Fruit fly (Drosophila melanogaster) whole organism, embryonic: Measurements from ENCODE around the gene CG43610.

ENCODE experiments used
- BEAF-32 ChIP-seq: fragments of 200-800 bp; sonication (Bioruptor generic); optimal IDR thresholded peaks from 3 replicates; lab custom pipeline; 2017; ENCODE audit warnings: missing biosample characterization, missing genetic modification characterization, mild to moderate bottlenecking, moderate library complexity, missing genetic modification reagents
- Bgb ChIP-seq: fragments of 200-800 bp; sonication (Bioruptor generic); IDR thresholded peaks from 2 replicates; pipeline ENCODE4 v1.3.6; 2022; ENCODE audit warnings: missing biosample characterization, missing genetic modification characterization; ENCODE audit not compliant: partially characterized antibody
- CG12659 ChIP-seq: fragments of 200-800 bp; sonication (Bioruptor generic); optimal IDR thresholded peaks from 3 replicates; lab custom pipeline; 2017; ENCODE audit warnings: mild to moderate bottlenecking, missing biosample characterization, missing genetic modification reagents, missing genetic modification characterization
- CG14667 ChIP-seq: fragments of 200-800 bp; sonication (Bioruptor generic); IDR thresholded peaks from 2 replicates; pipeline ENCODE4 v1.3.6; 2022; ENCODE audit warnings: missing biosample characterization, missing genetic modification characterization
- CG17328 ChIP-seq: fragments of 200-800 bp; sonication (Bioruptor generic); IDR thresholded peaks from 2 replicates; pipeline ENCODE4 v1.3.6; 2022; ENCODE audit warnings: missing biosample characterization, missing genetic modification characterization
- CG1832 ChIP-seq: fragments of 200-800 bp; sonication (Bioruptor generic); optimal IDR thresholded peaks from 2 replicates; lab custom pipeline; 2017; ENCODE audit warnings: missing biosample characterization, mild to moderate bottlenecking, missing genetic modification characterization, inconsistent platforms
- CG2116 ChIP-seq: fragments of 200-800 bp; sonication (Bioruptor generic); optimal IDR thresholded peaks from 3 replicates; lab custom pipeline; 2018; ENCODE audit warnings: missing biosample characterization, mild to moderate bottlenecking, missing genetic modification characterization
- CG30020 ChIP-seq: fragments of 200-800 bp; optimal IDR thresholded peaks from 2 replicates; lab custom pipeline; 2019; ENCODE audit warnings: missing biosample characterization, mild to moderate bottlenecking, missing genetic modification characterization, moderate library complexity
- CG3281 ChIP-seq: fragments of 200-800 bp; sonication (Bioruptor generic); optimal IDR thresholded peaks from 3 replicates; lab custom pipeline; 2017; ENCODE audit warnings: missing biosample characterization, mild to moderate bottlenecking, missing genetic modification characterization
- CG3847 ChIP-seq: fragments of 200-800 bp; sonication (Bioruptor generic); IDR thresholded peaks from 2 replicates; pipeline ENCODE4 v1.3.6; 2022; ENCODE audit warnings: missing biosample characterization, missing genetic modification characterization
- CG4360 ChIP-seq: fragments of 200-800 bp; sonication (Bioruptor generic); IDR thresholded peaks from 2 replicates; pipeline ENCODE4 v1.3.6; 2022; ENCODE audit warnings: missing biosample characterization, missing genetic modification characterization
- CG5245 ChIP-seq: fragments of 200-800 bp; sonication (Bioruptor generic); optimal IDR thresholded peaks from 3 replicates; lab custom pipeline; 2016; ENCODE audit warnings: missing biosample characterization, missing genetic modification characterization
- CG7357 ChIP-seq: fragments of 200-800 bp; sonication (Bioruptor generic); IDR thresholded peaks from 3 replicates; pipeline ENCODE4 v1.3.6; 2022; ENCODE audit warnings: missing biosample characterization, missing genetic modification characterization
- CG7745 ChIP-seq: fragments of 200-800 bp; sonication (Bioruptor generic); optimal IDR thresholded peaks from 2 replicates; lab custom pipeline; 2018; ENCODE audit warnings: missing biosample characterization, mild to moderate bottlenecking, missing genetic modification characterization, moderate library complexity
- CG8290 ChIP-seq, 3 experiments: fragments of 200-800 bp; sonication (Bioruptor generic); optimal IDR thresholded peaks; 2 replicates each; lab custom pipeline; 2016 to 2019; ENCODE audit warnings: missing biosample characterization in 3 of 3, missing genetic modification characterization in 3 of 3, mild to moderate bottlenecking in 2 of 3, moderate library complexity in 1 of 3
- CG9727 ChIP-seq: fragments of 200-800 bp; sonication (Bioruptor generic); optimal IDR thresholded peaks from 3 replicates; lab custom pipeline; 2017; ENCODE audit warnings: missing biosample characterization, mild to moderate bottlenecking, missing genetic modification characterization
- CG9932 ChIP-seq: fragments of 200-800 bp; sonication (Bioruptor generic); IDR thresholded peaks from 2 replicates; pipeline ENCODE4 v1.3.6; 2022; ENCODE audit warnings: missing biosample characterization, missing genetic modification characterization
- CHES-1-like ChIP-seq: fragments of 200-800 bp; sonication (Bioruptor generic); optimal IDR thresholded peaks from 2 replicates; lab custom pipeline; 2016; ENCODE audit warnings: missing biosample characterization, missing genetic modification characterization
- Ets65A ChIP-seq: fragments of 200-800 bp; sonication (Bioruptor generic); peaks from one replicate; lab custom pipeline; 2016; ENCODE audit warnings: missing biosample characterization, missing genetic modification characterization
- Fer1 ChIP-seq: fragments of 200-800 bp; sonication (Bioruptor generic); optimal IDR thresholded peaks from 2 replicates; lab custom pipeline; 2017; ENCODE audit warnings: missing biosample characterization, mild to moderate bottlenecking, missing genetic modification characterization
- Fer3 ChIP-seq: fragments of 200-800 bp; sonication (Bioruptor generic); optimal IDR thresholded peaks from 2 replicates; lab custom pipeline; 2018; ENCODE audit warnings: missing biosample characterization, mild to moderate bottlenecking, missing genetic modification characterization, moderate library complexity
- HLH54F ChIP-seq: fragments of 200-800 bp; sonication (Bioruptor generic); optimal IDR thresholded peaks from 3 replicates; lab custom pipeline; 2016; ENCODE audit warnings: missing biosample characterization, missing genetic modification characterization
- HLHmδ ChIP-seq: fragments of 200-800 bp; sonication (Bioruptor generic); optimal IDR thresholded peaks from 2 replicates; lab custom pipeline; 2018; ENCODE audit warnings: missing biosample characterization, mild to moderate bottlenecking, missing genetic modification characterization, moderate library complexity
- Kr ChIP-seq: fragments of 200-800 bp; sonication (Bioruptor generic); optimal IDR thresholded peaks from 2 replicates; lab custom pipeline; 2017; ENCODE audit warnings: missing biosample characterization, mild to moderate bottlenecking, missing genetic modification characterization
- Optix ChIP-seq: fragments of 200-800 bp; sonication (Bioruptor generic); IDR thresholded peaks from 3 replicates; pipeline ENCODE4 v1.3.6; 2022; ENCODE audit warnings: missing biosample characterization, missing genetic modification characterization
- Ptx1 ChIP-seq: fragments of 200-800 bp; sonication (Bioruptor generic); IDR thresholded peaks from 2 replicates; pipeline ENCODE4 v1.3.6; 2022; ENCODE audit warnings: missing biosample characterization, missing genetic modification characterization
- Usf ChIP-seq: fragments of 200-800 bp; sonication (Bioruptor generic); optimal IDR thresholded peaks from 2 replicates; lab custom pipeline; 2017; ENCODE audit warnings: missing genotype, missing biosample characterization, missing genetic modification characterization
- Vsx1 ChIP-seq: fragments of 200-800 bp; sonication (Bioruptor generic); optimal IDR thresholded peaks from 2 replicates; lab custom pipeline; 2017; ENCODE audit warnings: missing biosample characterization, mild to moderate bottlenecking, missing genetic modification characterization, missing genetic modification reagents
- al ChIP-seq: fragments of 200-800 bp; sonication (Bioruptor generic); IDR thresholded peaks from 2 replicates; pipeline ENCODE4 v1.3.6; 2022; ENCODE audit warnings: missing biosample characterization, missing genetic modification characterization
- ap ChIP-seq: fragments of 200-800 bp; sonication (Bioruptor generic); IDR thresholded peaks from 2 replicates; pipeline ENCODE4 v1.3.6; 2022; ENCODE audit warnings: missing biosample characterization, missing genetic modification characterization
- chm ChIP-seq: fragments of 200-800 bp; sonication (Bioruptor generic); IDR thresholded peaks from 2 replicates; pipeline ENCODE4 v1.3.6; 2022; ENCODE audit warnings: missing biosample characterization, missing genetic modification characterization
- crc ChIP-seq: fragments of 200-800 bp; sonication (Bioruptor generic); optimal IDR thresholded peaks from 2 replicates; lab custom pipeline; 2016; ENCODE audit warnings: missing biosample characterization, missing genetic modification characterization
- crp ChIP-seq, 2 experiments: fragments of 200-800 bp; sonication (Bioruptor generic); optimal IDR thresholded peaks; 2 replicates in 1 of 2; 3 replicates in 1 of 2; lab custom pipeline; 2017; ENCODE audit warnings: missing biosample characterization in 2 of 2, missing genetic modification characterization in 2 of 2, mild to moderate bottlenecking in 1 of 2, moderate library complexity in 1 of 2
- dmrt11E ChIP-seq: fragments of 200-800 bp; sonication (Bioruptor generic); optimal IDR thresholded peaks from 3 replicates; lab custom pipeline; 2018; ENCODE audit warnings: missing biosample characterization, mild to moderate bottlenecking, missing genetic modification characterization, moderate library complexity
- emc ChIP-seq: fragments of 200-800 bp; sonication (Bioruptor generic); optimal IDR thresholded peaks from 2 replicates; lab custom pipeline; 2016; ENCODE audit warnings: missing biosample characterization, missing genetic modification characterization
- ewg ChIP-seq: fragments of 200-800 bp; sonication (Bioruptor generic); optimal IDR thresholded peaks from 3 replicates; lab custom pipeline; 2017; ENCODE audit warnings: mild to moderate bottlenecking, missing biosample characterization, missing genetic modification reagents, missing genetic modification characterization
- gcm ChIP-seq: fragments of 200-800 bp; sonication (Bioruptor generic); optimal IDR thresholded peaks from 2 replicates; lab custom pipeline; 2019; ENCODE audit warnings: missing biosample characterization, mild to moderate bottlenecking, missing genetic modification characterization, moderate library complexity
- h ChIP-seq: fragments of >200 bp; optimal IDR thresholded peaks from 2 replicates; lab custom pipeline; 2017
- jumu ChIP-seq: fragments of 200-800 bp; sonication (Bioruptor generic); optimal IDR thresholded peaks from 3 replicates; lab custom pipeline; 2016; ENCODE audit warnings: missing biosample characterization, missing genetic modification characterization
- phol ChIP-seq: fragments of 200-800 bp; sonication (Bioruptor generic); optimal IDR thresholded peaks from 3 replicates; lab custom pipeline; 2018; ENCODE audit warnings: missing biosample characterization, mild to moderate bottlenecking, missing genetic modification characterization, moderate library complexity
- pum ChIP-seq: fragments of 200-800 bp; sonication (Bioruptor generic); optimal IDR thresholded peaks from 2 replicates; lab custom pipeline; 2016; ENCODE audit warnings: missing biosample characterization, missing genetic modification characterization
- scrt ChIP-seq: fragments of 200-800 bp; sonication (Bioruptor generic); optimal IDR thresholded peaks from 2 replicates; lab custom pipeline; 2018; ENCODE audit warnings: missing biosample characterization, mild to moderate bottlenecking, missing genetic modification characterization, moderate library complexity
- sim ChIP-seq: fragments of 200-800 bp; sonication (Bioruptor generic); IDR thresholded peaks from 2 replicates; pipeline ENCODE4 v1.3.6; 2022; ENCODE audit warnings: missing biosample characterization, missing genetic modification characterization
- stwl ChIP-seq: fragments of 200-800 bp; sonication (Bioruptor generic); optimal IDR thresholded peaks from 3 replicates; lab custom pipeline; 2018; ENCODE audit warnings: missing biosample characterization, mild to moderate bottlenecking, missing genetic modification characterization, moderate library complexity
- sug ChIP-seq: fragments of 200-800 bp; optimal IDR thresholded peaks from 2 replicates; lab custom pipeline; 2019; ENCODE audit warnings: missing biosample characterization, mild to moderate bottlenecking, missing genetic modification characterization, moderate library complexity
- tgo ChIP-seq: fragments of 200-800 bp; sonication (Bioruptor generic); IDR thresholded peaks from 3 replicates; pipeline ENCODE4 v1.3.6; 2022; ENCODE audit warnings: missing biosample characterization, missing genetic modification characterization
- tio ChIP-seq: fragments of 200-800 bp; sonication (Bioruptor generic); optimal IDR thresholded peaks from 2 replicates; lab custom pipeline; 2017; ENCODE audit warnings: missing biosample characterization, missing genetic modification characterization, inconsistent platforms
- ttk ChIP-seq: fragments of 200-800 bp; sonication (Bioruptor generic); IDR thresholded peaks from 2 replicates; pipeline ENCODE4 v2.1.2; 2022; ENCODE audit warnings: missing biosample characterization, missing genetic modification characterization
- yki ChIP-seq: fragments of >200 bp; optimal IDR thresholded peaks from 3 replicates; lab custom pipeline; 2018
- z ChIP-seq: fragments of 200-800 bp; sonication (Bioruptor generic); IDR thresholded peaks from 3 replicates; pipeline ENCODE4 v1.3.6; 2022; ENCODE audit warnings: missing biosample characterization, missing genetic modification characterization
- zfh1 ChIP-seq: fragments of 200-800 bp; sonication (Bioruptor generic); IDR thresholded peaks from 3 replicates; pipeline ENCODE4 v1.3.6; 2022; ENCODE audit warnings: missing biosample characterization, missing genetic modification characterization

CG43610 gene

DNA sequence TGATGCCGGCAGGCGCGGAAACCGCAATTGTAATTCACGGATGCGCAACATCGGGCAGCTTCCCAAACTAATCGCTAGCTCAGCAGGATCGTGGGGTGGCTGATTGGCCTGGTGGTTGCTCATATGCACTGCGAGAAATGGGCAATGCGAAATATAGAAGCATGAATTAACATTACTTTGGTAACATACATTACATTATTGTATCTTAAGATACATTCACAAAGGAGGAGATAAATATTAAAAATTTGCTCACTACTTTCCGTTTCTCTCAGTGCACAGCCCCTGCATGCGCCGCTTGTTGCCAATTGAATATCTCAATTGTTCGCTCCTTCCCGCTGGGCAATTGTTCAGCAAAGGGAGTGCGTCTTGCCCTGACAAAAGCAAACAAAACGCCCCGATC lies 42.4 kb downstream of the CG43610 start (continued):
- TF ChIP-seq phol (peak; percentile 83), Kr (GFP tag; lab: Kevin White, UChicago) (peak; percentile 67), ttk (peak; percentile 75), CG5245 (GFP tag; lab: Kevin White, UChicago) (peak; percentile 76), CG9727 (GFP tag; lab: Kevin White, UChicago) (peak; percentile 90), CG3281 (GFP tag; lab: Kevin White, UChicago) (no peak), h (lab: Kevin White, UChicago) (no peak), Ets65A (GFP tag; lab: Kevin White, UChicago) (peak; percentile 96), emc (GFP tag; lab: Kevin White, UChicago) (no peak), Fer1 (GFP tag; lab: Kevin White, UChicago) (no peak), ap (peak; percentile 40; the same call in 1 of the 2 replicates), CHES-1-like (GFP tag; lab: Kevin White, UChicago) (peak; percentile 10), ewg (peak; percentile 69), CG9932 (GFP tag; lab: Robert Waterston, UW) (no peak), CG4360 (GFP tag; lab: Robert Waterston, UW) (peak; percentile 53; the same call in 1 of the 2 replicates), yki (no peak), sug (tag; lab: Kevin White, UChicago) (no peak), CG12659 (GFP tag; lab: Kevin White, UChicago) (peak; percentile 23), Fer3 (no peak), Bgb (GFP tag; lab: Robert Waterston, UW) (no peak), crc (peak; percentile 29), HLHmδ (GFP tag; lab: Kevin White, UChicago) (no peak), z (0 out of 3 replicates have a peak, but pooled peaks have one; percentile 44), Vsx1 (GFP tag; lab: Kevin White, UChicago) (peak; percentile 30), zfh1 (GFP tag; lab: Robert Waterston, UW) (peak; percentile 92), sim (peak; percentile 74), tio (GFP tag; lab: Kevin White, UChicago) (peak; percentile 38), gcm (peak; percentile 75), crp (GFP tag; optimal IDR thresholded peaks at IDR 0.05; lab: Kevin White, UChicago) (peak in 1 of 2 experiments; percentile 3), al (GFP tag; lab: Robert Waterston, UW) (no peak), CG7745 (tag; lab: Kevin White, UChicago) (no peak), chm (GFP tag; lab: Robert Waterston, UW) (peak; percentile 82), CG3847 (peak; percentile 33; the same call in 1 of the 2 replicates), Usf (peak; percentile 61), jumu (peak; percentile 77), BEAF-32 (GFP tag; lab: Kevin White, UChicago) (no peak), CG14667 (peak; percentile 72), CG7357 (GFP tag; lab: Robert Waterston, UW) (peak; percentile 65; the same call in 2 of the 3 replicates), CG17328 (GFP tag; lab: Robert Waterston, UW) (peak; percentile 90), Optix (GFP tag; lab: Robert Waterston, UW) (peak; percentile 82), CG2116 (peak; percentile 8), CG30020 (tag; lab: Kevin White, UChicago) (no peak), CG1832 (GFP tag; lab: Kevin White, UChicago) (no peak), HLH54F (GFP tag; lab: Kevin White, UChicago) (no peak), stwl (tag; lab: Kevin White, UChicago) (no peak), scrt (GFP tag; lab: Kevin White, UChicago) (peak; percentile 44), tgo (GFP tag; lab: Robert Waterston, UW) (peak; percentile 60; the same call in 2 of the 3 replicates), CG8290 (GFP tag; optimal IDR thresholded peaks at IDR 0.05; lab: Kevin White, UChicago) (peak; percentile 54), CG8290 (tag; optimal IDR thresholded peaks at IDR 0.05; lab: Kevin White, UChicago) (peak in 1 of 2 experiments; percentile 60), dmrt11E (peak; percentile 93), Ptx1 (GFP tag; lab: Robert Waterston, UW) (peak; percentile 70), pum (GFP tag; lab: Kevin White, UChicago) (peak; percentile 57)
